Fruit fly (Drosophila melanogaster) whole organism, embryonic: ENCODE measurements around the gene Cyp4d1.

Experiments used
- Bdp1 ChIP-seq: fragments of 200-800 bp; sonication (Bioruptor generic); optimal IDR thresholded peaks from 3 replicates; lab custom pipeline; 2016; ENCODE audit warnings: missing biosample characterization, missing genetic modification characterization
- Bgb ChIP-seq: fragments of 200-800 bp; sonication (Bioruptor generic); IDR thresholded peaks from 2 replicates; pipeline ENCODE4 v1.3.6; 2022; ENCODE audit warnings: missing biosample characterization, missing genetic modification characterization; ENCODE audit not compliant: partially characterized antibody
- CG10147 ChIP-seq: fragments of 200-800 bp; sonication (Bioruptor generic); optimal IDR thresholded peaks from 2 replicates; lab custom pipeline; 2019; ENCODE audit warnings: missing biosample characterization, mild to moderate bottlenecking, missing genetic modification characterization, moderate library complexity
- CG10267 ChIP-seq: fragments of 200-800 bp; sonication (Bioruptor generic); optimal IDR thresholded peaks from 2 replicates; lab custom pipeline; 2018; ENCODE audit warnings: missing biosample characterization, mild to moderate bottlenecking, missing genetic modification characterization, moderate library complexity
- CG11247 ChIP-seq: fragments of 200-800 bp; sonication (Bioruptor generic); IDR thresholded peaks from 2 replicates; pipeline ENCODE4 v1.3.6; 2022; ENCODE audit warnings: missing biosample characterization, missing genetic modification characterization
- CG13424 ChIP-seq: fragments of 200-800 bp; sonication (Bioruptor generic); optimal IDR thresholded peaks from 2 replicates; lab custom pipeline; 2019; ENCODE audit warnings: missing biosample characterization, mild to moderate bottlenecking, missing genetic modification characterization, moderate library complexity
- CG13894 ChIP-seq: fragments of 200-800 bp; sonication (Bioruptor generic); optimal IDR thresholded peaks from 3 replicates; lab custom pipeline; 2018; ENCODE audit warnings: missing biosample characterization, mild to moderate bottlenecking, missing genetic modification characterization, moderate library complexity
- CG17359 ChIP-seq: fragments of 200-800 bp; sonication (Bioruptor generic); optimal IDR thresholded peaks from 3 replicates; lab custom pipeline; 2018; ENCODE audit warnings: missing biosample characterization, mild to moderate bottlenecking, missing genetic modification characterization, moderate library complexity
- CG2120 ChIP-seq: fragments of 200-800 bp; sonication (Bioruptor generic); optimal IDR thresholded peaks from 3 replicates; lab custom pipeline; 2016; ENCODE audit warnings: missing biosample characterization, missing genetic modification characterization
- CG3065 ChIP-seq: fragments of 200-800 bp; sonication (Bioruptor generic); optimal IDR thresholded peaks from 2 replicates; lab custom pipeline; 2016; ENCODE audit warnings: missing biosample characterization, missing genetic modification characterization
- CG32532 ChIP-seq: fragments of 200-800 bp; sonication (Bioruptor generic); IDR thresholded peaks from 2 replicates; pipeline ENCODE4 v1.3.6; 2022; ENCODE audit warnings: missing biosample characterization, missing genetic modification characterization
- CG34376 ChIP-seq: fragments of 200-800 bp; sonication (Bioruptor generic); optimal IDR thresholded peaks from 2 replicates; lab custom pipeline; 2018; ENCODE audit warnings: missing biosample characterization, mild to moderate bottlenecking, missing genetic modification characterization
- CG34422 ChIP-seq: fragments of 200-800 bp; sonication (Bioruptor generic); IDR thresholded peaks from 3 replicates; pipeline ENCODE4 v1.3.6; 2022; ENCODE audit warnings: missing biosample characterization, missing genetic modification characterization
- CG43689 ChIP-seq: fragments of 200-800 bp; sonication (Bioruptor generic); IDR thresholded peaks from 2 replicates; pipeline ENCODE4 v1.3.6; 2022; ENCODE audit warnings: missing biosample characterization, missing genetic modification characterization
- CG4617 ChIP-seq: fragments of 200-800 bp; sonication (Bioruptor generic); optimal IDR thresholded peaks from 3 replicates; lab custom pipeline; 2016; ENCODE audit warnings: missing biosample characterization, missing genetic modification characterization, borderline replicate concordance
- CG6854 ChIP-seq: fragments of 200-800 bp; sonication (Bioruptor generic); optimal IDR thresholded peaks from 3 replicates; lab custom pipeline; 2017; ENCODE audit warnings: missing biosample characterization, mild to moderate bottlenecking, missing genetic modification characterization
- CG9876 ChIP-seq: fragments of 200-800 bp; sonication (Bioruptor generic); optimal IDR thresholded peaks from 2 replicates; lab custom pipeline; 2016; ENCODE audit warnings: missing biosample characterization, missing genetic modification characterization
- Dbx ChIP-seq: fragments of 200-800 bp; sonication (Bioruptor generic); IDR thresholded peaks from 3 replicates; pipeline ENCODE4 v1.3.6; 2022; ENCODE audit warnings: missing biosample characterization, missing genetic modification characterization
- Dfd ChIP-seq, 2 experiments: fragments of >200 bp; optimal IDR thresholded peaks; 2 replicates each; lab custom pipeline; 2017; ENCODE audit warnings: missing biosample characterization in 2 of 2, missing genetic modification characterization in 2 of 2
- Ets65A ChIP-seq: fragments of 200-800 bp; sonication (Bioruptor generic); peaks from one replicate; lab custom pipeline; 2016; ENCODE audit warnings: missing biosample characterization, missing genetic modification characterization
- H2.0 ChIP-seq: fragments of 200-800 bp; sonication (Bioruptor generic); IDR thresholded peaks from 2 replicates; pipeline ENCODE4 v1.3.6; 2022; ENCODE audit warnings: missing biosample characterization, missing genetic modification characterization
- Hey ChIP-seq: fragments of 200-800 bp; sonication (Bioruptor generic); optimal IDR thresholded peaks from 3 replicates; lab custom pipeline; 2018; ENCODE audit warnings: missing biosample characterization, mild to moderate bottlenecking, missing genetic modification characterization
- Hr39 ChIP-seq: fragments of >200 bp; optimal IDR thresholded peaks from 2 replicates; lab custom pipeline; 2017
- Hr51 ChIP-seq, 2 experiments: fragments of 200-800 bp; sonication (Bioruptor generic); optimal IDR thresholded peaks; 2 replicates in 1 of 2; 3 replicates in 1 of 2; lab custom pipeline; 2016 to 2018; ENCODE audit warnings: missing biosample characterization in 2 of 2, missing genetic modification characterization in 2 of 2, mild to moderate bottlenecking in 1 of 2, moderate library complexity in 1 of 2
- Med ChIP-seq: fragments of 200-800 bp; sonication (Bioruptor generic); peaks from one replicate; lab custom pipeline; 2016; ENCODE audit warnings: missing biosample characterization, missing genetic modification characterization, mild to moderate bottlenecking, inconsistent platforms, moderate library complexity
- Meics ChIP-seq: fragments of 200-800 bp; sonication (Bioruptor generic); optimal IDR thresholded peaks from 2 replicates; lab custom pipeline; 2017; ENCODE audit warnings: missing biosample characterization, mild to moderate bottlenecking, missing genetic modification characterization
- NC2α ChIP-seq: fragments of 200-800 bp; sonication (Bioruptor generic); optimal IDR thresholded peaks from 2 replicates; lab custom pipeline; 2016; ENCODE audit warnings: missing biosample characterization, missing genetic modification characterization
- Pdp1 ChIP-seq, 2 experiments: fragments of 200-800 bp; sonication (Bioruptor generic); optimal IDR thresholded peaks; 3 replicates each; lab custom pipeline; 2016; ENCODE audit warnings: missing biosample characterization in 2 of 2, missing genetic modification characterization in 2 of 2, mild to moderate bottlenecking in 1 of 2, moderate library complexity in 1 of 2
- Taf1 ChIP-seq: fragments of 200-800 bp; sonication (Bioruptor generic); IDR thresholded peaks from 2 replicates; pipeline ENCODE4 v1.3.6; 2022; ENCODE audit warnings: missing biosample characterization, missing genetic modification characterization
- Xrp1 ChIP-seq: fragments of 200-800 bp; sonication (Bioruptor generic); IDR thresholded peaks from 2 replicates; pipeline ENCODE4 v1.3.6; 2022; ENCODE audit warnings: missing biosample characterization, missing genetic modification characterization
- abd-A ChIP-seq: fragments of 200-800 bp; sonication (Bioruptor generic); optimal IDR thresholded peaks from 3 replicates; lab custom pipeline; 2019; ENCODE audit warnings: missing biosample characterization, mild to moderate bottlenecking, missing genetic modification characterization, moderate library complexity
- btn ChIP-seq: fragments of 200-800 bp; sonication (Bioruptor generic); optimal IDR thresholded peaks from 2 replicates; lab custom pipeline; 2016; ENCODE audit warnings: missing biosample characterization, missing genetic modification characterization
- cato ChIP-seq: fragments of 200-800 bp; sonication (Bioruptor generic); optimal IDR thresholded peaks from 2 replicates; lab custom pipeline; 2016; ENCODE audit warnings: missing biosample characterization, missing genetic modification characterization, borderline replicate concordance
- chinmo ChIP-seq: fragments of 200-800 bp; sonication (Bioruptor generic); IDR thresholded peaks from 4 replicates; pipeline ENCODE4 v1.3.6; 2022; ENCODE audit warnings: missing biosample characterization, missing genetic modification characterization; ENCODE audit not compliant: partially characterized antibody
- chn ChIP-seq: fragments of 200-800 bp; sonication (Bioruptor generic); optimal IDR thresholded peaks from 2 replicates; lab custom pipeline; 2016; ENCODE audit warnings: missing biosample characterization, missing genetic modification characterization
- dysf ChIP-seq: fragments of 200-800 bp; sonication (Bioruptor generic); IDR thresholded peaks from 3 replicates; pipeline ENCODE4 v1.3.6; 2022; ENCODE audit warnings: missing biosample characterization, missing genetic modification characterization
- grn ChIP-seq: fragments of 200-800 bp; sonication (Bioruptor generic); optimal IDR thresholded peaks from 3 replicates; lab custom pipeline; 2017; ENCODE audit warnings: missing biosample characterization, missing genetic modification characterization
- kni ChIP-seq: fragments of 200-800 bp; sonication (Bioruptor generic); optimal IDR thresholded peaks from 3 replicates; lab custom pipeline; 2017; ENCODE audit warnings: mild to moderate bottlenecking, missing biosample characterization, missing genetic modification reagents, missing genetic modification characterization
- lola ChIP-seq, 3 experiments: fragments of >200 bp in 2 of 3; fragments of 200-800 bp in 1 of 3; sonication (Bioruptor generic) in 1 of 3; optimal IDR thresholded peaks; 2 replicates each; lab custom pipeline; 2017 to 2019; ENCODE audit warnings: missing biosample characterization in 3 of 3, missing genetic modification characterization in 3 of 3, mild to moderate bottlenecking in 1 of 3, moderate library complexity in 1 of 3
- odd ChIP-seq: fragments of 200-800 bp; sonication (Bioruptor generic); optimal IDR thresholded peaks from 2 replicates; lab custom pipeline; 2017; ENCODE audit warnings: missing biosample characterization, mild to moderate bottlenecking, missing genetic modification characterization
- pfk ChIP-seq: fragments of 200-800 bp; sonication (Bioruptor generic); optimal IDR thresholded peaks from 2 replicates; lab custom pipeline; 2018; ENCODE audit warnings: missing biosample characterization, mild to moderate bottlenecking, missing genetic modification characterization, moderate library complexity
- pho ChIP-seq: fragments of 200-800 bp; sonication (Bioruptor generic); optimal IDR thresholded peaks from 2 replicates; lab custom pipeline; 2016; ENCODE audit warnings: missing biosample characterization, missing genetic modification characterization
- psq ChIP-seq: fragments of 200-800 bp; sonication (Bioruptor generic); optimal IDR thresholded peaks from 2 replicates; lab custom pipeline; 2017; ENCODE audit warnings: missing biosample characterization, missing genetic modification characterization
- ranshi ChIP-seq: fragments of 200-800 bp; sonication (Bioruptor generic); IDR thresholded peaks from 2 replicates; pipeline ENCODE4 v1.3.6; 2022; ENCODE audit warnings: missing biosample characterization, missing genetic modification characterization
- sna ChIP-seq: fragments of 200-800 bp; sonication (Bioruptor generic); IDR thresholded peaks from 2 replicates; pipeline ENCODE4 v1.3.6; 2022; ENCODE audit warnings: missing biosample characterization, missing genetic modification characterization; ENCODE audit not compliant: partially characterized antibody
- tx ChIP-seq: fragments of 200-800 bp; sonication (Bioruptor generic); optimal IDR thresholded peaks from 2 replicates; lab custom pipeline; 2016; ENCODE audit warnings: missing biosample characterization, missing genetic modification characterization
- vvl ChIP-seq: fragments of 200-800 bp; sonication (Bioruptor generic); IDR thresholded peaks from 2 replicates; pipeline ENCODE4 v1.3.6; 2022; ENCODE audit warnings: missing biosample characterization, missing genetic modification characterization
- wek ChIP-seq: fragments of 200-800 bp; sonication (Bioruptor generic); optimal IDR thresholded peaks from 3 replicates; lab custom pipeline; 2018; ENCODE audit warnings: missing biosample characterization, mild to moderate bottlenecking, missing genetic modification characterization, moderate library complexity
- zf30C ChIP-seq: fragments of 200-800 bp; sonication (Bioruptor generic); optimal IDR thresholded peaks from 3 replicates; lab custom pipeline; 2018; ENCODE audit warnings: missing biosample characterization, mild to moderate bottlenecking, missing genetic modification characterization

The Cyp4d1 gene

dm6 chrX:2136831-2137452 is 25.0 kb downstream of the Cyp4d1 start (continued):
- TF ChIP-seq abd-A (tag; lab: Kevin White, UChicago) (peak; percentile 99), zf30C (GFP tag; lab: Kevin White, UChicago) (peak; percentile 18), Dfd (GFP tag; optimal IDR thresholded peaks at IDR 0.05; lab: Kevin White, UChicago) (peak in 1 of 2 experiments; percentile 59), Xrp1 (GFP tag; lab: Robert Waterston, UW) (peak; percentile 100), CG43689 (GFP tag; lab: Robert Waterston, UW) (peak; percentile 100), wek (GFP tag; lab: Kevin White, UChicago) (peak; percentile 98), Hr39 (no peak), Dbx (GFP tag; lab: Robert Waterston, UW) (peak; percentile 100), psq (peak; percentile 98), Ets65A (GFP tag; lab: Kevin White, UChicago) (peak; percentile 100), H2.0 (GFP tag; lab: Robert Waterston, UW) (peak; percentile 100), cato (peak; percentile 100), dysf (GFP tag; lab: Robert Waterston, UW) (peak; percentile 100), Taf1 (GFP tag; lab: Robert Waterston, UW) (peak; percentile 100), pfk (GFP tag; lab: Kevin White, UChicago) (peak; percentile 82), CG32532 (GFP tag; lab: Robert Waterston, UW) (peak; percentile 100), Bgb (peak; percentile 39; the same call in 1 of the 2 replicates), Hr51 (GFP tag; optimal IDR thresholded peaks at IDR 0.05; lab: Kevin White, UChicago) (peak; percentile 100), ranshi (peak; percentile 100), CG4617 (peak; percentile 100), CG11247 (GFP tag; lab: Robert Waterston, UW) (peak; percentile 100), tx (GFP tag; lab: Kevin White, UChicago) (peak; percentile 100), CG17359 (tag; lab: Kevin White, UChicago) (peak; percentile 100), CG2120 (GFP tag; lab: Kevin White, UChicago) (peak; percentile 100), Bdp1 (GFP tag; lab: Kevin White, UChicago) (peak; percentile 97), odd (GFP tag; lab: Kevin White, UChicago) (peak; percentile 99), pho (GFP tag; lab: Kevin White, UChicago) (peak; percentile 100), lola (GFP tag; optimal IDR thresholded peaks at IDR 0.05; lab: Kevin White, UChicago) (peak in 1 of 3 experiments; percentile 100), grn (GFP tag; lab: Kevin White, UChicago) (peak; percentile 96), CG10267 (tag; lab: Kevin White, UChicago) (peak; percentile 99), NC2α (GFP tag; lab: Kevin White, UChicago) (peak; percentile 100), Meics (GFP tag; lab: Kevin White, UChicago) (peak; percentile 99), vvl (GFP tag; lab: Robert Waterston, UW) (peak; percentile 100), Med (peak; percentile 100), CG6854 (GFP tag; lab: Kevin White, UChicago) (peak; percentile 99), CG34376 (GFP tag; lab: Kevin White, UChicago) (peak; percentile 98), kni (GFP tag; lab: Kevin White, UChicago) (peak; percentile 99), CG9876 (peak; percentile 99), Pdp1 (GFP tag; optimal IDR thresholded peaks at IDR 0.05; lab: Kevin White, UChicago) (peak; percentile 100), CG3065 (GFP tag; lab: Kevin White, UChicago) (peak; percentile 100), CG34422 (GFP tag; lab: Robert Waterston, UW) (peak; percentile 100), Hey (tag; lab: Kevin White, UChicago) (peak; percentile 99), CG13894 (tag; lab: Kevin White, UChicago) (peak; percentile 99), chn (peak; percentile 100), CG13424 (tag; lab: Kevin White, UChicago) (peak; percentile 100), chinmo (peak; percentile 97; the same call in 3 of the 4 replicates), btn (GFP tag; lab: Kevin White, UChicago) (peak; percentile 100), sna (GFP tag; lab: Robert Waterston, UW) (no peak; the same call in 1 of the 2 replicates), CG10147 (GFP tag; lab: Kevin White, UChicago) (peak; percentile 100)
